Worm (Caenorhabditis elegans) whole organism, L1 larva: ENCODE measurements around the gene F11D11.21.

Experiments used
- C04F5.9 ChIP-seq: sonication (generic microtip); optimal IDR thresholded peaks from 2 replicates; lab custom pipeline; 2016; ENCODE audit warnings: missing genetic modification characterization, missing compliant biosample characterization
- C16A3.4 ChIP-seq: fragments of 150-350 bp; optimal IDR thresholded peaks from 2 replicates; lab custom pipeline; 2014; ENCODE audit warnings: missing biosample characterization, missing genetic modification characterization
- alr-1 ChIP-seq: fragments of 200-800 bp; sonication (Bioruptor generic); optimal IDR thresholded peaks from 2 replicates; lab custom pipeline; 2018; ENCODE audit warnings: borderline replicate concordance, mild to moderate bottlenecking, missing genetic modification characterization, missing compliant biosample characterization
- aly-2 ChIP-seq: fragments of 150-350 bp; optimal IDR thresholded peaks from 2 replicates; lab custom pipeline; 2014; ENCODE audit warnings: missing biosample characterization, missing genetic modification characterization
- blmp-1 ChIP-seq: fragments of 150-350 bp; optimal IDR thresholded peaks from 2 replicates; lab custom pipeline; 2014; ENCODE audit warnings: missing biosample characterization, missing genetic modification characterization
- ceh-63 ChIP-seq: fragments of 200-800 bp; sonication (Bioruptor generic); optimal IDR thresholded peaks from 2 replicates; lab custom pipeline; 2018; ENCODE audit warnings: mild to moderate bottlenecking, missing genetic modification characterization, missing compliant biosample characterization
- ceh-82 ChIP-seq, 3 experiments: fragments of 150-350 bp in 1 of 3; sonication (generic microtip) in 2 of 3; optimal IDR thresholded peaks; 2 replicates each; lab custom pipeline; 2014 to 2017; ENCODE audit warnings: missing biosample characterization in 3 of 3, missing genetic modification characterization in 3 of 3
- dsc-1 ChIP-seq: sonication (generic microtip); optimal IDR thresholded peaks from 2 replicates; lab custom pipeline; 2016; ENCODE audit warnings: mild to moderate bottlenecking, missing genetic modification characterization, missing compliant biosample characterization
- efl-3 ChIP-seq: fragments of 200-800 bp; sonication (Bioruptor generic); optimal IDR thresholded peaks from 2 replicates; lab custom pipeline; 2018; ENCODE audit warnings: mild to moderate bottlenecking, missing genetic modification characterization, missing compliant biosample characterization
- egl-13 ChIP-seq: sonication (generic microtip); optimal IDR thresholded peaks from 2 replicates; lab custom pipeline; 2016; ENCODE audit warnings: missing genotype, missing genetic modification reagents, missing genetic modification characterization, missing compliant biosample characterization
- fkh-10 ChIP-seq: sonication (generic microtip); optimal IDR thresholded peaks from 2 replicates; lab custom pipeline; 2017; ENCODE audit warnings: missing biosample characterization, missing genetic modification reagents, missing genetic modification characterization
- fkh-4 ChIP-seq: sonication (generic microtip); optimal IDR thresholded peaks from 2 replicates; lab custom pipeline; 2016; ENCODE audit warnings: missing compliant biosample characterization, missing genetic modification characterization, borderline replicate concordance
- fos-1 ChIP-seq: fragments of 150-350 bp; optimal IDR thresholded peaks from 2 replicates; lab custom pipeline; 2014; ENCODE audit warnings: missing biosample characterization, missing genetic modification characterization
- isw-1 ChIP-seq: fragments of 200-800 bp; sonication (Bioruptor generic); IDR thresholded peaks from 2 replicates; pipeline ENCODE4 v1.3.6; 2022; ENCODE audit warnings: missing genetic modification characterization, missing compliant biosample characterization
- jun-1 ChIP-seq: fragments of 150-350 bp; optimal IDR thresholded peaks from 2 replicates; lab custom pipeline; 2014; ENCODE audit warnings: missing biosample characterization, missing genetic modification reagents, missing genetic modification characterization
- lin-13 ChIP-seq: fragments of 150-350 bp; optimal IDR thresholded peaks from 2 replicates; lab custom pipeline; 2014; ENCODE audit warnings: missing biosample characterization, missing genetic modification reagents, missing genetic modification characterization
- lin-15B ChIP-seq: fragments of 150-350 bp; sonication (generic microtip); optimal IDR thresholded peaks from 3 replicates; lab custom pipeline; 2014; ENCODE audit warnings: missing biosample characterization, missing genetic modification characterization
- lin-35 ChIP-seq, 2 experiments: fragments of 150-350 bp; optimal IDR thresholded peaks; 2 replicates each; lab custom pipeline; 2014; ENCODE audit warnings: missing biosample characterization in 2 of 2, missing genetic modification characterization in 2 of 2, missing genetic modification reagents in 2 of 2
- mab-9 ChIP-seq: fragments of 200-800 bp; sonication (Bioruptor generic); IDR thresholded peaks from 2 replicates; pipeline ENCODE4 v1.3.6; 2022; ENCODE audit warnings: missing genetic modification reagents, missing genetic modification characterization, missing compliant biosample characterization
- mdl-1 ChIP-seq, 2 experiments: fragments of 150-350 bp; optimal IDR thresholded peaks; 2 replicates each; lab custom pipeline; 2014 to 2017; ENCODE audit warnings: missing biosample characterization in 2 of 2, missing genetic modification characterization in 2 of 2, inconsistent platforms in 1 of 2
- mef-2 ChIP-seq: fragments of 150-350 bp; optimal IDR thresholded peaks from 2 replicates; lab custom pipeline; 2014; ENCODE audit warnings: missing biosample characterization, missing genetic modification characterization
- nhr-12 ChIP-seq: sonication (generic microtip); optimal IDR thresholded peaks from 2 replicates; lab custom pipeline; 2017; ENCODE audit warnings: missing biosample characterization, missing genetic modification characterization
- nhr-19 ChIP-seq: fragments of 200-800 bp; sonication (Bioruptor generic); conservative IDR thresholded peaks from 2 replicates; pipeline ENCODE4 v1.3.6; 2022; ENCODE audit warnings: missing genetic modification characterization, missing compliant biosample characterization
- nhr-20 ChIP-seq: sonication (generic microtip); optimal IDR thresholded peaks from 2 replicates; lab custom pipeline; 2016; ENCODE audit warnings: mild to moderate bottlenecking, missing genetic modification characterization, missing compliant biosample characterization
- nhr-28 ChIP-seq: fragments of 150-350 bp; optimal IDR thresholded peaks from 2 replicates; lab custom pipeline; 2014; ENCODE audit warnings: missing biosample characterization, missing genetic modification characterization
- nhr-47 ChIP-seq: sonication (generic microtip); optimal IDR thresholded peaks from 2 replicates; lab custom pipeline; 2016; ENCODE audit warnings: mild to moderate bottlenecking, missing genetic modification characterization, moderate library complexity, missing compliant biosample characterization
- nhr-71 ChIP-seq: sonication (generic microtip); optimal IDR thresholded peaks from 2 replicates; lab custom pipeline; 2016; ENCODE audit warnings: mild to moderate bottlenecking, missing genetic modification characterization, moderate library complexity, missing compliant biosample characterization
- nhr-76 ChIP-seq: sonication (generic microtip); optimal IDR thresholded peaks from 2 replicates; lab custom pipeline; 2017; ENCODE audit warnings: missing biosample characterization, missing genetic modification characterization
- nhr-77 ChIP-seq: fragments of 150-350 bp; optimal IDR thresholded peaks from 2 replicates; lab custom pipeline; 2014; ENCODE audit warnings: missing biosample characterization, missing genetic modification characterization
- nhr-84 ChIP-seq: sonication (generic microtip); optimal IDR thresholded peaks from 2 replicates; lab custom pipeline; 2017; ENCODE audit warnings: missing biosample characterization, missing genetic modification characterization
- pag-3 ChIP-seq: sonication (generic microtip); optimal IDR thresholded peaks from 2 replicates; lab custom pipeline; 2017; ENCODE audit warnings: missing genetic modification characterization, mild to moderate bottlenecking, missing compliant biosample characterization, antibody characterized with exemption, borderline replicate concordance; ENCODE audit not compliant: insufficient read depth
- pqm-1 ChIP-seq: sonication (generic microtip); optimal IDR thresholded peaks from 3 replicates; lab custom pipeline; 2017; ENCODE audit warnings: missing biosample characterization, missing genetic modification characterization
- rnt-1 ChIP-seq: sonication (generic microtip); optimal IDR thresholded peaks from 2 replicates; lab custom pipeline; 2016; ENCODE audit warnings: mild to moderate bottlenecking, missing genetic modification characterization, moderate library complexity, missing compliant biosample characterization
- snpc-4 ChIP-seq: fragments of 150-350 bp; optimal IDR thresholded peaks from 2 replicates; lab custom pipeline; 2014; ENCODE audit warnings: missing biosample characterization, missing genetic modification characterization
- snu-23 ChIP-seq: sonication (generic microtip); optimal IDR thresholded peaks from 2 replicates; lab custom pipeline; 2016; ENCODE audit warnings: missing genetic modification characterization, missing compliant biosample characterization
- swsn-7 ChIP-seq: sonication (generic microtip); optimal IDR thresholded peaks from 2 replicates; lab custom pipeline; 2016; ENCODE audit warnings: missing genetic modification characterization, missing compliant biosample characterization
- tlp-1 ChIP-seq: fragments of 150-350 bp; optimal IDR thresholded peaks from 2 replicates; lab custom pipeline; 2014; ENCODE audit warnings: missing biosample characterization, missing genetic modification characterization
- unc-130 ChIP-seq: fragments of 150-350 bp; optimal IDR thresholded peaks from 2 replicates; lab custom pipeline; 2017; ENCODE audit warnings: missing biosample characterization, missing genetic modification characterization, inconsistent platforms
- unc-30 ChIP-seq: sonication (generic microtip); optimal IDR thresholded peaks from 2 replicates; lab custom pipeline; 2017; ENCODE audit warnings: missing biosample characterization, missing genetic modification characterization
- unc-62 ChIP-seq: fragments of 150-350 bp; optimal IDR thresholded peaks from 2 replicates; lab custom pipeline; 2014; ENCODE audit warnings: missing biosample characterization, missing genetic modification reagents, missing genetic modification characterization
- unc-98 ChIP-seq: fragments of 200-800 bp; sonication (Bioruptor generic); IDR thresholded peaks from 2 replicates; pipeline ENCODE4 v1.3.6; 2022; ENCODE audit warnings: missing genetic modification characterization, missing compliant biosample characterization
- vab-15 ChIP-seq: sonication (generic microtip); optimal IDR thresholded peaks from 2 replicates; lab custom pipeline; 2017; ENCODE audit warnings: missing genotype, mild to moderate bottlenecking, missing genetic modification characterization, missing compliant biosample characterization
- zag-1 ChIP-seq: fragments of 150-350 bp; optimal IDR thresholded peaks from 2 replicates; lab custom pipeline; 2014; ENCODE audit warnings: missing biosample characterization, missing genetic modification characterization
- zip-4 ChIP-seq: fragments of 200-800 bp; sonication (Bioruptor generic); optimal IDR thresholded peaks from 2 replicates; lab custom pipeline; 2018; ENCODE audit warnings: mild to moderate bottlenecking, missing genetic modification characterization, moderate library complexity, missing compliant biosample characterization
- ztf-11 ChIP-seq, 2 experiments: sonication (generic microtip); optimal IDR thresholded peaks; 2 replicates each; lab custom pipeline; 2016 to 2017; ENCODE audit warnings: missing genetic modification characterization in 2 of 2, missing biosample characterization in 1 of 2, missing compliant biosample characterization in 1 of 2
- ztf-4 ChIP-seq: fragments of 150-350 bp; optimal IDR thresholded peaks from 2 replicates; lab custom pipeline; 2014; ENCODE audit warnings: missing biosample characterization, missing genetic modification characterization

The F11D11.21 gene

DNA sequence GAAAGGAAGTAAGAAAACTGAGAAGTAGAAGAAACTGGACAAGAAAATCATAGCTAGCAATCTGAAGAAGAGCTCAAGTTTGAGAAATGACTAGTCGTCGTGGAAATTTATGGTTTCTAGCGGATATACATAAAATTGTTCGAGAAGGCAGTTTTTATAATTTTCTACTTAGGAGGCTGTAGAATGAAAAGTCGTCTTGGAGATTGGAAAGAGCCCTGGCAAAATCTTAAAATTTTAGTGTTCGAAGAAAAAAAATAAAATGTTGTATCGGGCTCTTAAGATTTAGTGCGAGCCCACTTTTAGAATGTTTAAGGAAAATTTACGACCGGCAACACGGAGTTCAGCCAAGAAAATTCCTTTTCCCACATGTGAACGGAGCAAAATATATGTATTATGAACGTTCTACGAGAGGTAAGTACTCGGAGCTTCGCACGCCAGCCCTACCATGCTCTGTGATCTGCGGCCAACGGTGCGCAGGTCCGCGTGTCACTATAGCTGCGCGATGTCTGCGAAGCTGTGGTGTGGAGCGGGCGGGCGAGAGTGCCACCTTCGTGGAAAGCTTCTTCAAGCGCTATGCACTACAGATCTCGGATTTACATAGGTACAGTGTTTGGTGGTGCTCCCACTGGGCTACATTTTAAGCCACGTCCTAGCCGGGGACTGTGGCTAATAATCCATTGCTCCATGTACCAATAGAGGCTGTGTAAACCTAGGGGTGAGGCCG is 3.2 kb downstream of the F11D11.21 start, which contains the start of gene clec-251:
clec-251 (minus strand) TSS at position 51 of the 724 bp plus-strand sequence.
- TF ChIP-seq nhr-19 (GFP tag; lab: Robert Waterston, UW) (no peak), vab-15 (no peak), zag-1 (tag; lab: Kevin White, UChicago) (no peak), C16A3.4 (tag; lab: Kevin White, UChicago) (no peak), jun-1 (tag; lab: Kevin White, UChicago) (no peak), unc-62 (GFP tag; lab: Kevin White, UChicago) (no peak), isw-1 (GFP tag; lab: Robert Waterston, UW) (no peak), fos-1 (tag; lab: Kevin White, UChicago) (no peak), alr-1 (tag; lab: Kevin White, UChicago) (no peak), nhr-77 (tag; lab: Kevin White, UChicago) (no peak), tlp-1 (no peak), mef-2 (no peak), lin-15B (no peak), snpc-4 (no peak), zip-4 (GFP tag; lab: Kevin White, UChicago) (no peak), ceh-82 (tag; optimal IDR thresholded peaks at IDR 0.05; lab: Kevin White, UChicago) (no peak), nhr-12 (tag; lab: Kevin White, UChicago) (no peak), aly-2 (tag; lab: Kevin White, UChicago) (no peak), unc-30 (no peak)
- TF ChIP-seq, all 84 proteins: peak for 0

DNA sequence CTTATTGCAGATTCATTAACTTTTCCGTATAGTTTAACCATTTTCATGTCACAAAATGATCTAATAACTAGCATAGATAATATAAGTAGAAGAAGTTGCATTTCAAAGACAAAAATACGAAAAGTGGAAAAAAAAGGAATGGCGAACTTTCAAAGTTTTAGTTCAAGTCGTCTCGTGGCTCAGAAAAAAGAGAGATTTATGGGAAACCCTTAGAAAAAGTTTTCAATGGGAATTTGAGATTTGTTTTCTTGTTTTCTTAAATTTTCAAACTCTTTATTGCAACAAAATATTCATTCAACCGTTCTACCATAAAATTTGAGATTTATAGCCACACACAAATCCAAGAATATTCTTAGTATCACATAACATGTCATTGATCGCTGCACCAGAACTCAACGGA is 8.2 kb downstream of the F11D11.21 start, which contains the start of gene clec-250:
clec-250 (minus strand) TSS at position 101 of the 400 bp plus-strand sequence.
- TF ChIP-seq pag-3 (no peak), unc-98 (no peak), fkh-10 (GFP tag; lab: Kevin White, UChicago) (no peak), nhr-71 (tag; lab: Kevin White, UChicago) (no peak), swsn-7 (tag; lab: Kevin White, UChicago) (no peak), fkh-4 (no peak), zip-4 (GFP tag; lab: Kevin White, UChicago) (no peak), nhr-84 (tag; lab: Kevin White, UChicago) (no peak), egl-13 (tag; lab: Kevin White, UChicago) (no peak), unc-130 (tag; lab: Kevin White, UChicago) (no peak), blmp-1 (tag; lab: Kevin White, UChicago) (no peak), nhr-76 (tag; lab: Kevin White, UChicago) (no peak), mdl-1 (tag; optimal IDR thresholded peaks at IDR 0.05; lab: Kevin White, UChicago) (no peak), rnt-1 (no peak), ztf-11 (tag; optimal IDR thresholded peaks at IDR 0.05; lab: Kevin White, UChicago) (no peak), C04F5.9 (tag; lab: Kevin White, UChicago) (no peak), pqm-1 (no peak)
- TF ChIP-seq, all 84 proteins: peak for 0

DNA sequence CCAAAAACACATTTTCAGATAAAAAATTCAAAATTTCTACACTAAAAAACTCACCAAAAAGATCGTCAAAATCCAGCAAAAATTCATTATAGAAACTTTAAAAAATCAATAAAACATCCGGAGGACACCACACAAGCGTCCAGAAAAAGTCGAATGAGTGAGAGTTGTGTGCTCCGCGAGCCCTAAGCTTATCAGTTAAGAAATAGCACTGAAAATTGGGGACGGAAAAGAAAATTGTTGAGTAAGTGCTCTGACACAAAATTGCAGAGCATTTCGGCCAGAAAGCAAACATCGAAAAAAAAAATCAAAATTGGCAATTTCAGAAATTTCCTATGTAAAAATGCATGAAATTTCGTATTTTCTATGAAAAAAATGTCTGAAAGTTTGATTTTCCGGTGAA is 12.7 kb downstream of the F11D11.21 start:
- TF ChIP-seq dsc-1 (tag; lab: Kevin White, UChicago) (no peak), mef-2 (no peak), pag-3 (no peak)

DNA sequence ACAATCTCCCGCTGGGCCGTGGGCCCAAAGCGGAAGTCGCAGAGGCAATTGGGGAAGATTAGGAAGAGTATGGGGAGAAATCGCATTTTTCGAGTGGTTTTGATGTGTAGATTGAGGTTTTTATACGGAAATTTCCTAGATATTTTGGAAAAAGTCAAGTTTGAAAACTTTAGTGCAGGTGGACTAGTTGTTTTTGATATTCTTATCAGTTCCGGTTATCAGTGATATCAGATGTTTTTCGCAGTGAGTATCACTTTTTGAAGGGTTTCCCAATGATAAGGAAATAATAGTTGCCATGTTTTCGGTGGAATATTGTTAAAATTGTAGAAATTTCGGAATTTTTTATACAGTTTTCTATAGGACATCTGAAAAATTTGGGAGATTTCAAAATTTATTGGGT is 16.0 kb downstream of the F11D11.21 start, which contains the start of gene scl-20:
scl-20 (minus strand) TSS at position 101 of the 400 bp plus-strand sequence.
- TF ChIP-seq ceh-63 (no peak), lin-13 (no peak), nhr-12 (tag; lab: Kevin White, UChicago) (no peak), nhr-47 (no peak), pag-3 (no peak), mab-9 (GFP tag; lab: Robert Waterston, UW) (no peak), efl-3 (GFP tag; lab: Kevin White, UChicago) (no peak), nhr-20 (tag; lab: Kevin White, UChicago) (no peak), lin-35 (GFP tag; optimal IDR thresholded peaks at IDR 0.05; lab: Kevin White, UChicago) (no peak), ztf-4 (tag; lab: Kevin White, UChicago) (no peak), snpc-4 (no peak), dsc-1 (tag; lab: Kevin White, UChicago) (no peak), nhr-28 (tag; lab: Kevin White, UChicago) (no peak), snu-23 (no peak), vab-15 (no peak), tlp-1 (no peak), pqm-1 (no peak)
